Fruit fly (Drosophila melanogaster) whole organism, pupa: ENCODE results near the gene CG13312.
A peak's percentile ranks its signal among the peaks of the same experiment; 100 is the strongest.

Source experiments
- CG10348 ChIP-seq: fragments of 200-800 bp; sonication (Bioruptor generic); IDR thresholded peaks from 2 replicates; pipeline ENCODE4 v1.3.6; 2022; ENCODE audit warnings: missing biosample characterization, missing genetic modification characterization
- CG12605 ChIP-seq: fragments of 200-800 bp; sonication (Bioruptor generic); IDR thresholded peaks from 2 replicates; pipeline ENCODE4 v1.3.6; 2022; ENCODE audit warnings: missing biosample characterization, missing genetic modification characterization
- CG13204 ChIP-seq: fragments of 200-800 bp; sonication (Bioruptor generic); optimal IDR thresholded peaks from 2 replicates; lab custom pipeline; 2018; ENCODE audit warnings: missing biosample characterization, mild to moderate bottlenecking, missing genetic modification characterization, moderate library complexity
- CG14655 ChIP-seq: fragments of 200-800 bp; sonication (Bioruptor generic); optimal IDR thresholded peaks from 3 replicates; lab custom pipeline; 2017; ENCODE audit warnings: mild to moderate bottlenecking, missing biosample characterization, missing genetic modification reagents, missing genetic modification characterization
- CG15710 ChIP-seq: fragments of 200-800 bp; sonication (Bioruptor generic); optimal IDR thresholded peaks from 2 replicates; lab custom pipeline; 2018; ENCODE audit warnings: missing biosample characterization, mild to moderate bottlenecking, missing genetic modification characterization, moderate library complexity
- CG17806 ChIP-seq: fragments of 200-800 bp; sonication (Bioruptor generic); optimal IDR thresholded peaks from 2 replicates; lab custom pipeline; 2018; ENCODE audit warnings: missing biosample characterization, mild to moderate bottlenecking, missing genetic modification characterization, moderate library complexity
- CG32121 ChIP-seq: fragments of 200-800 bp; sonication (Bioruptor generic); IDR thresholded peaks from 2 replicates; pipeline ENCODE4 v1.3.6; 2022; ENCODE audit warnings: missing biosample characterization, missing genetic modification characterization
- CG34367 ChIP-seq: fragments of 200-800 bp; sonication (Bioruptor generic); optimal IDR thresholded peaks from 2 replicates; lab custom pipeline; 2018; ENCODE audit warnings: missing biosample characterization, mild to moderate bottlenecking, missing genetic modification characterization
- CG4496 ChIP-seq: fragments of 200-800 bp; sonication (Bioruptor generic); IDR thresholded peaks from 3 replicates; pipeline ENCODE4 v1.3.6; 2022; ENCODE audit warnings: missing biosample characterization, missing genetic modification characterization
- CG8159 ChIP-seq: fragments of 200-800 bp; sonication (Bioruptor generic); optimal IDR thresholded peaks from 3 replicates; lab custom pipeline; 2018; ENCODE audit warnings: missing biosample characterization, mild to moderate bottlenecking, missing genetic modification characterization, moderate library complexity
- CG8301 ChIP-seq: fragments of 200-800 bp; sonication (Bioruptor generic); optimal IDR thresholded peaks from 2 replicates; lab custom pipeline; 2018; ENCODE audit warnings: missing biosample characterization, mild to moderate bottlenecking, missing genetic modification characterization
- CG9948 ChIP-seq: fragments of 200-800 bp; sonication (Bioruptor generic); optimal IDR thresholded peaks from 2 replicates; lab custom pipeline; 2018; ENCODE audit warnings: missing biosample characterization, mild to moderate bottlenecking, missing genetic modification characterization, moderate library complexity
- D1 ChIP-seq: fragments of 200-800 bp; sonication (Bioruptor generic); optimal IDR thresholded peaks from 2 replicates; lab custom pipeline; 2018; ENCODE audit warnings: missing biosample characterization, mild to moderate bottlenecking, missing genetic modification characterization, moderate library complexity
- EcR ChIP-seq: fragments of 200-800 bp; sonication (Bioruptor generic); optimal IDR thresholded peaks from 3 replicates; lab custom pipeline; 2019; ENCODE audit warnings: missing biosample characterization, missing genetic modification characterization, mild to moderate bottlenecking, moderate library complexity, missing genetic modification reagents
- Ets98B ChIP-seq: fragments of 200-800 bp; sonication (Bioruptor generic); IDR thresholded peaks from 2 replicates; pipeline ENCODE4 v1.3.6; 2022; ENCODE audit warnings: missing biosample characterization, missing genetic modification characterization
- Pif1A ChIP-seq: fragments of 200-800 bp; sonication (Bioruptor generic); optimal IDR thresholded peaks from 3 replicates; lab custom pipeline; 2016; ENCODE audit warnings: missing biosample characterization, missing genetic modification characterization
- Pif1B ChIP-seq: fragments of 200-800 bp; sonication (Bioruptor generic); optimal IDR thresholded peaks from 3 replicates; lab custom pipeline; 2016; ENCODE audit warnings: missing biosample characterization, missing genetic modification characterization
- Snoo ChIP-seq: fragments of 200-800 bp; sonication (Bioruptor generic); optimal IDR thresholded peaks from 3 replicates; lab custom pipeline; 2017; ENCODE audit warnings: missing biosample characterization, mild to moderate bottlenecking, missing genetic modification characterization, inconsistent platforms
- fd96Ca ChIP-seq: fragments of 200-800 bp; sonication (Bioruptor generic); IDR thresholded peaks from 3 replicates; pipeline ENCODE4 v1.3.6; 2022; ENCODE audit warnings: missing biosample characterization, missing genetic modification characterization
- gl ChIP-seq: fragments of 200-800 bp; sonication (Bioruptor generic); optimal IDR thresholded peaks from 2 replicates; lab custom pipeline; 2018; ENCODE audit warnings: missing biosample characterization, mild to moderate bottlenecking, missing genetic modification characterization
- rn ChIP-seq: fragments of 200-800 bp; sonication (Bioruptor generic); IDR thresholded peaks from 2 replicates; pipeline ENCODE4 v1.3.6; 2022; ENCODE audit warnings: missing biosample characterization, missing genetic modification characterization

CG13312 gene

dm6 chr3L:8800432-8800831 is 6.6 kb downstream of the CG13312 start, which contains the start of gene CG13310:
Gene CG13310 (minus strand): TSS chr3L:8800532.
- no peak for TF ChIP-seq Pif1A (GFP tag; lab: Kevin White, UChicago)
- TF ChIP-seq CG8301 = no peak
- no peak for TF ChIP-seq CG34367 (tag; lab: Kevin White, UChicago)
- no peak for TF ChIP-seq EcR (GFP tag; lab: Kevin White, UChicago)
- TF ChIP-seq gl (tag; lab: Kevin White, UChicago) = no peak
- TF ChIP-seq CG13204 (GFP tag; lab: Kevin White, UChicago) = no peak
- no peak for TF ChIP-seq CG12605 (GFP tag; lab: Robert Waterston, UW)
- no peak for TF ChIP-seq Ets98B
- TF ChIP-seq CG4496 (GFP tag; lab: Robert Waterston, UW) = no peak
- TF ChIP-seq CG10348 (GFP tag; lab: Robert Waterston, UW) = no peak
- TF ChIP-seq CG17806 (tag; lab: Kevin White, UChicago) = no peak
- TF ChIP-seq, all 21 proteins: peak for 0

- TF ChIP-seq CG9948 (tag; lab: Kevin White, UChicago) = no peak
- peak; percentile 4 for TF ChIP-seq D1 (tag; lab: Kevin White, UChicago)
- no peak for TF ChIP-seq gl (tag; lab: Kevin White, UChicago)
These were observed 8.5 kb downstream of the CG13312 start for dm6 chr3L:8798539-8798938.

- no peak for TF ChIP-seq CG14655 (GFP tag; lab: Kevin White, UChicago)
- no peak for TF ChIP-seq CG34367 (tag; lab: Kevin White, UChicago)
- TF ChIP-seq D1 (tag; lab: Kevin White, UChicago) = no peak
- TF ChIP-seq Snoo (tag; lab: Kevin White, UChicago) = no peak
- no peak for TF ChIP-seq Ets98B
- TF ChIP-seq Pif1B (GFP tag; lab: Kevin White, UChicago) = no peak
- TF ChIP-seq CG17806 (tag; lab: Kevin White, UChicago) = no peak
- no peak for TF ChIP-seq CG15710 (tag; lab: Kevin White, UChicago)
- TF ChIP-seq, all 21 proteins: peak for 0
These were observed 8.9 kb downstream of the CG13312 start for dm6 chr3L:8798129-8798528.

dm6 chr3L:8788445-8788844 is 18.6 kb downstream of the CG13312 start, which contains the start of gene Acbp5:
Gene Acbp5 (minus strand): TSS chr3L:8788545.
- TF ChIP-seq rn (GFP tag; lab: Robert Waterston, UW) (no peak), CG32121 (no peak), Snoo (tag; lab: Kevin White, UChicago) (no peak), Ets98B (no peak), CG12605 (GFP tag; lab: Robert Waterston, UW) (no peak), CG13204 (GFP tag; lab: Kevin White, UChicago) (no peak), CG10348 (GFP tag; lab: Robert Waterston, UW) (no peak), CG9948 (tag; lab: Kevin White, UChicago) (no peak), CG14655 (GFP tag; lab: Kevin White, UChicago) (no peak), CG34367 (tag; lab: Kevin White, UChicago) (no peak), gl (tag; lab: Kevin White, UChicago) (no peak), CG4496 (GFP tag; lab: Robert Waterston, UW) (no peak), CG8159 (tag; lab: Kevin White, UChicago) (no peak), D1 (tag; lab: Kevin White, UChicago) (no peak), CG17806 (tag; lab: Kevin White, UChicago) (no peak), EcR (GFP tag; lab: Kevin White, UChicago) (no peak), Pif1A (GFP tag; lab: Kevin White, UChicago) (no peak), fd96Ca (GFP tag; lab: Robert Waterston, UW) (no peak)

DNA sequence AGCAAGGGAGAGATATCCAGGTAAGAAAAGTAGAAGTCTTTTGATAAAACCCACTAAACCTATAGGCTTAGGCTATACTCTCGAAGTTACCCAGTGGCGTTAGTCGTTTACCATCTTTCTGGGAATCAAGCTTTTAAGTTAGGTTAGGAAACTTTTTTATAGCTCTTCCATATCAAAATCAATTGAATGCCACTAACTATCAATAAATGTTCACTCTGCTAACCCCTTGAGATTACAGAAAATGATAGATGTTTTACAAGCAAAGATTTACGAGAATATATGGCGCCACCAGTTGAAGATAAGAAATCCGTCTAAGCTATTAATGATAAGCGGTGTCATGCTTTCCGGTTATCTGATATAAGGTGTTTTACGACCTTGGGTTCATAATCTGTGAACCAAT is 19.3 kb downstream of the CG13312 start:
- no peak for TF ChIP-seq Ets98B
- no peak for TF ChIP-seq D1 (tag; lab: Kevin White, UChicago)
- TF ChIP-seq gl (tag; lab: Kevin White, UChicago) = no peak
- no peak for TF ChIP-seq EcR (GFP tag; lab: Kevin White, UChicago)
- no peak for TF ChIP-seq CG8301
- TF ChIP-seq Pif1B (GFP tag; lab: Kevin White, UChicago) = no peak
- no peak for TF ChIP-seq Pif1A (GFP tag; lab: Kevin White, UChicago)
- no peak for TF ChIP-seq fd96Ca (GFP tag; lab: Robert Waterston, UW)
- no peak for TF ChIP-seq CG32121
- no peak for TF ChIP-seq CG17806 (tag; lab: Kevin White, UChicago)
- no peak for TF ChIP-seq CG8159 (tag; lab: Kevin White, UChicago)
- TF ChIP-seq CG14655 (GFP tag; lab: Kevin White, UChicago) = no peak
- no peak for TF ChIP-seq Snoo (tag; lab: Kevin White, UChicago)

DNA sequence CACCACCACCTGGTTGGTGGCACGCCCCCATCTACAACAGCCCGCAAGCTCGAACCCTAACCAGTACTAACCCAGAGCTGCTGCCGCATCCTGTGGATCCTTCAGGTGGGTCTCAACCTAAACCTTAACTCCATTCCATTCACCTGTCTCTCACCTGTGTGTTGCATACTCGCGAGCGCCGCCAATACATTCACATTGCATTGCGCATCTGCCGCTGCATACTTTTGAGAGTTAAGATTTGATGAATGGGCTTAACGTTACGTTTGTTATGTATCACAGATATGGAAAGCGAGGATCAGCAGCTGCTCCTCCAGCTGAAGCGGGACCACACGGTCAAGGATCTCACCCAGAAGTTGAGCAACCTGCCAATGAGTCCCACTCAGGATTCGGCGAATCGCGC is 19.8 kb downstream of the CG13312 start:
- TF ChIP-seq CG9948 (tag; lab: Kevin White, UChicago) = no peak
- TF ChIP-seq CG14655 (GFP tag; lab: Kevin White, UChicago) = no peak
- no peak for TF ChIP-seq Ets98B
- TF ChIP-seq CG8301 = no peak
- no peak for TF ChIP-seq CG15710 (tag; lab: Kevin White, UChicago)
- no peak for TF ChIP-seq EcR (GFP tag; lab: Kevin White, UChicago)
- no peak for TF ChIP-seq CG34367 (tag; lab: Kevin White, UChicago)

dm6 chr3L:8783299-8783698 is 23.7 kb downstream of the CG13312 start:
- 0 out of 3 replicates have a peak, but pooled peaks have one; percentile 25 for TF ChIP-seq CG4496 (GFP tag; lab: Robert Waterston, UW)
- TF ChIP-seq Pif1A (GFP tag; lab: Kevin White, UChicago) = no peak
- no peak for TF ChIP-seq gl (tag; lab: Kevin White, UChicago)
- no peak for TF ChIP-seq CG13204 (GFP tag; lab: Kevin White, UChicago)
- peak; percentile 32; the same call in 1 of the 2 replicates for TF ChIP-seq CG12605 (GFP tag; lab: Robert Waterston, UW)
- peak; percentile 16; the same call in 1 of the 2 replicates for TF ChIP-seq Ets98B
- peak; percentile 28 for TF ChIP-seq CG14655 (GFP tag; lab: Kevin White, UChicago)
- no peak for TF ChIP-seq CG17806 (tag; lab: Kevin White, UChicago)
- peak; percentile 21 for TF ChIP-seq CG8301
- no peak for TF ChIP-seq CG10348 (GFP tag; lab: Robert Waterston, UW)
- TF ChIP-seq, all 21 proteins: peak for 5
